Worm (Caenorhabditis elegans) whole organism, young adult: ENCODE measurements around the gene Y39B6A.42.

ENCODE experiments used
- B0336.3 ChIP-seq: fragments of 200-800 bp; sonication (Bioruptor generic); IDR thresholded peaks from 2 replicates; pipeline ENCODE4 v1.3.6; 2022; ENCODE audit warnings: missing genetic modification characterization, missing compliant biosample characterization
- C17E4.6 ChIP-seq: fragments of 200-800 bp; sonication (Bioruptor generic); IDR thresholded peaks from 2 replicates; pipeline ENCODE4 v1.3.6; 2022; ENCODE audit warnings: missing genetic modification reagents, missing genetic modification characterization, missing compliant biosample characterization
- F39B2.1 ChIP-seq: fragments of 200-800 bp; sonication (Bioruptor generic); IDR thresholded peaks from 2 replicates; pipeline ENCODE4 v1.3.6; 2022; ENCODE audit warnings: missing genetic modification reagents, missing genetic modification characterization, missing compliant biosample characterization
- F52B5.7 ChIP-seq: sonication (generic microtip); optimal IDR thresholded peaks from 2 replicates; lab custom pipeline; 2016; ENCODE audit warnings: mild to moderate bottlenecking, missing genetic modification characterization, missing compliant biosample characterization
- F57A8.1 ChIP-seq: fragments of 200-800 bp; sonication (Bioruptor generic); optimal IDR thresholded peaks from 2 replicates; lab custom pipeline; 2018; ENCODE audit warnings: mild to moderate bottlenecking, missing genetic modification characterization, moderate library complexity, missing compliant biosample characterization
- F57C9.4 ChIP-seq: sonication (generic microtip); optimal IDR thresholded peaks from 2 replicates; lab custom pipeline; 2017; ENCODE audit warnings: mild to moderate bottlenecking, missing genetic modification characterization, missing compliant biosample characterization
- K12H6.12 ChIP-seq: fragments of 200-800 bp; sonication (Bioruptor generic); optimal IDR thresholded peaks from 2 replicates; lab custom pipeline; 2018; ENCODE audit warnings: mild to moderate bottlenecking, missing genetic modification characterization, missing compliant biosample characterization
- T26A5.8 ChIP-seq: sonication (generic microtip); optimal IDR thresholded peaks from 2 replicates; lab custom pipeline; 2016; ENCODE audit warnings: missing genetic modification characterization, missing compliant biosample characterization
- Y53F4B.3 ChIP-seq: fragments of 200-800 bp; sonication (Bioruptor generic); IDR thresholded peaks from 2 replicates; pipeline ENCODE4 v1.3.6; 2022; ENCODE audit warnings: missing genetic modification reagents, missing genetic modification characterization, missing compliant biosample characterization
- Y53G8AR.9 ChIP-seq: fragments of 200-800 bp; sonication (Bioruptor generic); conservative IDR thresholded peaks from 2 replicates; pipeline ENCODE4 v1.3.6; 2022; ENCODE audit warnings: missing genetic modification reagents, missing genetic modification characterization, missing compliant biosample characterization
- Y79H2A.3 ChIP-seq: fragments of 200-800 bp; sonication (Bioruptor generic); conservative IDR thresholded peaks from 2 replicates; pipeline ENCODE4 v1.3.6; 2022; ENCODE audit warnings: missing genetic modification reagents, missing genetic modification characterization, missing compliant biosample characterization
- ZK185.1 ChIP-seq: sonication (generic microtip); optimal IDR thresholded peaks from 2 replicates; lab custom pipeline; 2016; ENCODE audit warnings: mild to moderate bottlenecking, missing genetic modification characterization, missing compliant biosample characterization; ENCODE audit not compliant: poor library complexity, severe bottlenecking
- akir-1 ChIP-seq: fragments of 200-800 bp; sonication (Bioruptor generic); optimal IDR thresholded peaks from 2 replicates; lab custom pipeline; 2018; ENCODE audit warnings: mild to moderate bottlenecking, missing genetic modification characterization, moderate library complexity, missing compliant biosample characterization
- aptf-2 ChIP-seq: fragments of 200-800 bp; sonication (Bioruptor generic); conservative IDR thresholded peaks from 2 replicates; pipeline ENCODE4 v1.3.6; 2022; ENCODE audit warnings: missing genetic modification reagents, missing genetic modification characterization, missing compliant biosample characterization
- athp-1 ChIP-seq: sonication (generic microtip); optimal IDR thresholded peaks from 2 replicates; lab custom pipeline; 2017; ENCODE audit warnings: mild to moderate bottlenecking, missing genetic modification characterization, missing compliant biosample characterization
- attf-6 ChIP-seq: fragments of 200-800 bp; sonication (Bioruptor generic); IDR thresholded peaks from 2 replicates; pipeline ENCODE4 v1.3.6; 2022; ENCODE audit warnings: missing genetic modification reagents, missing genetic modification characterization, missing compliant biosample characterization
- bed-1 ChIP-seq: fragments of 200-800 bp; sonication (Bioruptor generic); IDR thresholded peaks from 2 replicates; pipeline ENCODE4 v1.3.6; 2022; ENCODE audit warnings: missing genetic modification reagents, missing genetic modification characterization, missing compliant biosample characterization
- bed-2 ChIP-seq: fragments of 200-800 bp; sonication (Bioruptor generic); IDR thresholded peaks from 2 replicates; pipeline ENCODE4 v1.3.6; 2022; ENCODE audit warnings: missing genetic modification reagents, missing genetic modification characterization, missing compliant biosample characterization
- cebp-1 ChIP-seq, 2 experiments: fragments of 200-800 bp in 1 of 2; sonication (Bioruptor generic) in 1 of 2; sonication (generic microtip) in 1 of 2; IDR thresholded peaks in 1 of 2; optimal IDR thresholded peaks in 1 of 2; 2 replicates each; pipeline versions ENCODE4 v1.3.6 to Lab custom; 2017 to 2022; ENCODE audit warnings: missing compliant biosample characterization in 2 of 2, missing genetic modification characterization in 2 of 2, mild to moderate bottlenecking in 1 of 2, missing genetic modification reagents in 1 of 2, moderate library complexity in 1 of 2
- ceh-100 ChIP-seq: fragments of 200-800 bp; sonication (Bioruptor generic); IDR thresholded peaks from 2 replicates; pipeline ENCODE4 v1.3.6; 2022; ENCODE audit warnings: missing genetic modification reagents, missing genetic modification characterization, missing compliant biosample characterization
- ceh-58 ChIP-seq: fragments of 200-800 bp; sonication (Bioruptor generic); IDR thresholded peaks from 2 replicates; pipeline ENCODE4 v1.3.6; 2022; ENCODE audit warnings: missing genetic modification characterization, missing compliant biosample characterization
- die-1 ChIP-seq: sonication (generic microtip); optimal IDR thresholded peaks from 2 replicates; lab custom pipeline; 2016; ENCODE audit warnings: missing genotype, mild to moderate bottlenecking, missing genetic modification characterization, missing compliant biosample characterization
- ekl-4 ChIP-seq: fragments of 200-800 bp; sonication (Bioruptor generic); IDR thresholded peaks from 2 replicates; pipeline ENCODE4 v1.3.6; 2022; ENCODE audit warnings: missing genetic modification reagents, missing genetic modification characterization, missing compliant biosample characterization
- fkh-3 ChIP-seq: sonication (generic microtip); optimal IDR thresholded peaks from 2 replicates; lab custom pipeline; 2016; ENCODE audit warnings: mild to moderate bottlenecking, missing genetic modification characterization, missing compliant biosample characterization
- gei-17 ChIP-seq: fragments of 200-800 bp; sonication (Bioruptor generic); optimal IDR thresholded peaks from 2 replicates; lab custom pipeline; 2018; ENCODE audit warnings: mild to moderate bottlenecking, missing genetic modification characterization, missing compliant biosample characterization
- hlh-26 ChIP-seq: fragments of 200-800 bp; sonication (Bioruptor generic); conservative IDR thresholded peaks from 2 replicates; pipeline ENCODE4 v1.3.6; 2022; ENCODE audit warnings: missing genetic modification reagents, missing genetic modification characterization, missing compliant biosample characterization
- hmg-1.2 ChIP-seq: fragments of 200-800 bp; sonication (Bioruptor generic); IDR thresholded peaks from 2 replicates; pipeline ENCODE4 v1.3.6; 2022; ENCODE audit warnings: missing genetic modification reagents, missing genetic modification characterization, missing compliant biosample characterization
- hmg-20 ChIP-seq: fragments of 200-800 bp; sonication (Bioruptor generic); IDR thresholded peaks from 2 replicates; pipeline ENCODE4 v1.3.6; 2022; ENCODE audit warnings: missing genetic modification reagents, missing genetic modification characterization, missing compliant biosample characterization
- hrde-1 ChIP-seq: sonication (generic microtip); optimal IDR thresholded peaks from 2 replicates; lab custom pipeline; 2016; ENCODE audit warnings: missing genetic modification characterization, mild to moderate bottlenecking, missing compliant biosample characterization, moderate library complexity, missing genotype, missing genetic modification reagents, borderline replicate concordance
- lin-54 ChIP-seq: fragments of 200-800 bp; sonication (Bioruptor generic); optimal IDR thresholded peaks from 2 replicates; lab custom pipeline; 2018; ENCODE audit warnings: mild to moderate bottlenecking, missing genetic modification characterization, missing compliant biosample characterization
- nhr-120 ChIP-seq: fragments of 200-800 bp; sonication (Bioruptor generic); IDR thresholded peaks from 2 replicates; pipeline ENCODE4 v1.3.6; 2022; ENCODE audit warnings: missing genetic modification characterization, missing compliant biosample characterization
- nhr-80 ChIP-seq: sonication (generic microtip); optimal IDR thresholded peaks from 2 replicates; lab custom pipeline; 2016; ENCODE audit warnings: missing genetic modification characterization, missing compliant biosample characterization
- pbrm-1 ChIP-seq: fragments of 200-800 bp; sonication (Bioruptor generic); IDR thresholded peaks from 2 replicates; pipeline ENCODE4 v1.3.6; 2022; ENCODE audit warnings: missing genetic modification reagents, missing genetic modification characterization, missing compliant biosample characterization
- repo-1 ChIP-seq: sonication (generic microtip); optimal IDR thresholded peaks from 2 replicates; lab custom pipeline; 2017; ENCODE audit warnings: mild to moderate bottlenecking, missing genetic modification characterization, missing compliant biosample characterization
- snpc-3.4 ChIP-seq: sonication (generic microtip); optimal IDR thresholded peaks from 2 replicates; lab custom pipeline; 2017; ENCODE audit warnings: missing genetic modification characterization, mild to moderate bottlenecking, missing compliant biosample characterization, antibody characterized with exemption, moderate library complexity, missing genotype, missing genetic modification reagents
- tbx-9 ChIP-seq: sonication (generic microtip); optimal IDR thresholded peaks from 2 replicates; lab custom pipeline; 2016; ENCODE audit warnings: borderline replicate concordance, missing genetic modification characterization, inconsistent platforms, missing compliant biosample characterization
- tlf-1 ChIP-seq: fragments of 200-800 bp; sonication (Bioruptor generic); optimal IDR thresholded peaks from 2 replicates; lab custom pipeline; 2018; ENCODE audit warnings: mild to moderate bottlenecking, missing genetic modification characterization, missing compliant biosample characterization
- unc-130 ChIP-seq: sonication (generic microtip); optimal IDR thresholded peaks from 2 replicates; lab custom pipeline; 2016; ENCODE audit warnings: missing genetic modification reagents, missing genetic modification characterization, missing compliant biosample characterization
- zim-3 ChIP-seq: sonication (generic microtip); optimal IDR thresholded peaks from 2 replicates; lab custom pipeline; 2017; ENCODE audit warnings: mild to moderate bottlenecking, missing genetic modification characterization, moderate library complexity, missing compliant biosample characterization

The Y39B6A.42 gene

DNA sequence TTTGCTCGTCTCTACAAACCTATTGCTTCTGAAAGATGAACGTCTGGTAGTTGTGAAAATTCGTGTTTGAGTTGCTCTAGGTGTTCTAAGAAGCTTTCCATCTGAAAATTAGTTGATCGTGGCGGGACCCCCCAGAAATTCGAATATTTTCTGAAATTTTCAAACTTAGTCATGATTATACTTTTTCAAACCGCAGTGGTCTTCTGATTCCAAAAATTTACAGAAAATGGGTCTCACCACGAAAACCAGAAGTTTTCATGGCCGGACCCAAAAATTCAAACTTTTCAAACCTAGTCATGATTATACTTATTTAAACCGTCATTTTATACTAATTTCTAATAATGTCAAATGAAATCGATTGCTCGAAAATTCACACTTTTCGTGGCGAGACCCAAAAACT, 9.4 kb downstream of the Y39B6A.42 start, which contains the start of gene ztf-20:
ztf-20 (minus strand) TSS at position 101 of the 400 bp plus-strand sequence.
- TF ChIP-seq hlh-26 (GFP tag; lab: Robert Waterston, UW), result no peak
- no peak for TF ChIP-seq athp-1 (tag; lab: Kevin White, UChicago)
- TF ChIP-seq, all 124 proteins: peak for 0

DNA sequence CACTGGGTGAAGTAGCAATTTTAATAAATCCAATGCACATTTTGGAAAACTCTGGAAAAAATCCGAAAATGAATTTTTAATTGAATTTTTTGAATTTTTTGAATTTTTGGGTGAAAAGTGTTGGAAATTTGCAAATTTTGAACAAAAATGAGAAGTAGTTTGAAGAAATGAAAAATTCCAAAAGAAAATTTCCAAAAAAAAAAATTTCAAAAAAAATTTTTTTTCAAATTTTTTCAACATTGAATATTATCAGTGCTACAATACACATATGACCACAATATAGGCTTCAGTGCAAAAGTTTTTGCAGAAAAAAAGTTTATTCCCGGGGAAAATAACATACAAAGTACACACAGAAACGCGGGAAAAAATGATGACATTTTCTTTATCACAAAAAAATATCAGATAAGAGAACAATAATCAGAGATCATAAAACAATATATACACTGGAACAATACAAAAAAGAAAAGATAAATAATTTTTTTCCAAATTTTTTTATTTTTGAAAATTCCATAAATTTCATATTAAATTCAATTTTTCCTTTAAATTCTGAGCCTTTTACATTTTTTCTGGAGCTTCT, 12.1 kb downstream of the Y39B6A.42 start, which contains the start of gene hrg-10:
hrg-10 (minus strand) TSS at position 51 of the 577 bp plus-strand sequence.
- TF ChIP-seq nhr-80 (tag; lab: Kevin White, UChicago), result peak; percentile 39
- no peak for TF ChIP-seq hmg-20 (GFP tag; lab: Robert Waterston, UW)
- TF ChIP-seq, all 124 proteins: peak for 1

DNA sequence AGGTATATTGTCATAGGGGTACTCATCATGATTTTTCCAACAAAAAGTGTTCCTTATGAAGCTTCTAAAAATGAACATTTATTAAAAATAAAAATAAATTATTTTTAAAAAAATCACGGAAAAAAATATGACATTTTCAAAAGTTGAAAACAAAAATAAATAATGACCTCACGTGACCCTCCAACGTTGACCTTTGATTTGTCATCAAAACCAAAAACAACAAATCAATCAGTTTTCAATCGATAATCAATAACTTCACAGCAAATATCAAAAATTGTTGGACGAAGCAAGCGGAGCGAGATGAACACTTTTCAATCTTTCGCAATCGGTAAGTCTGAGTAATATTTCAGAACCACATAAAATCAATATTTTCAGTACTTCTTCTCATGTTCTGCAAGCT, 29.1 kb downstream of the Y39B6A.42 start, which contains the start of gene Y80D3A.8:
Y80D3A.8 (plus strand) TSS at position 301 of the 400 bp plus-strand sequence.
- no peak for TF ChIP-seq attf-6 (GFP tag; lab: Robert Waterston, UW)
- no peak for TF ChIP-seq cebp-1 (GFP tag; IDR thresholded peaks at IDR 0.05; lab: Robert Waterston, UW)
- TF ChIP-seq cebp-1 (tag; optimal IDR thresholded peaks at IDR 0.05; lab: Kevin White, UChicago), result no peak
- TF ChIP-seq F57C9.4 (tag; lab: Kevin White, UChicago), result no peak
- TF ChIP-seq fkh-3 (tag; lab: Kevin White, UChicago), result no peak

DNA sequence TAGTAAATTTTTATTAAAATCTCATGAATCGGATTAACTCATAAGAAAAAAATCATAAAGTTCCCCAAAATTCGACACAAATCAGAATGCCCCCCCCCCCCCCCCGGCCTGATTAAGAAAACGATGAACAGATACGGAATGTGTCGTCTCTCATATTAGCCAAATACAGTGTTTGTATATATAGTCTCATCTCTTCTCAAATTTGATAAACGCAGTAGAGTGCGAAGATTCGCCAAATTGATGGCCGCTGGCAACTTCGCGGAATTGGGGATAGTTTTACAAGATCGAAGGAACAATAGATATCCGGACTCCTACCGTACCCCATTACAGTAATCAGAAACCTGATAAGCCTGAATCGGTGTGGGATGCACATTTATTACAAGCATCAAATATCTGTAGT, 31.9 kb downstream of the Y39B6A.42 start:
- no peak for TF ChIP-seq T26A5.8 (tag; lab: Kevin White, UChicago)
- TF ChIP-seq F52B5.7 (tag; lab: Kevin White, UChicago), result no peak
- TF ChIP-seq tlf-1 (GFP tag; lab: Kevin White, UChicago), result no peak
- TF ChIP-seq gei-17, result no peak
- TF ChIP-seq bed-2, result no peak
- no peak for TF ChIP-seq ekl-4 (GFP tag; lab: Robert Waterston, UW)
- TF ChIP-seq unc-130, result no peak
- no peak for TF ChIP-seq B0336.3 (GFP tag; lab: Robert Waterston, UW)
- TF ChIP-seq hrde-1 (tag; lab: Kevin White, UChicago), result no peak
- no peak for TF ChIP-seq F57A8.1 (GFP tag; lab: Kevin White, UChicago)
- TF ChIP-seq tbx-9, result no peak
- no peak for TF ChIP-seq die-1 (tag; lab: Kevin White, UChicago)
- TF ChIP-seq ceh-100 (GFP tag; lab: Robert Waterston, UW), result no peak
- no peak for TF ChIP-seq hmg-1.2 (GFP tag; lab: Robert Waterston, UW)

DNA sequence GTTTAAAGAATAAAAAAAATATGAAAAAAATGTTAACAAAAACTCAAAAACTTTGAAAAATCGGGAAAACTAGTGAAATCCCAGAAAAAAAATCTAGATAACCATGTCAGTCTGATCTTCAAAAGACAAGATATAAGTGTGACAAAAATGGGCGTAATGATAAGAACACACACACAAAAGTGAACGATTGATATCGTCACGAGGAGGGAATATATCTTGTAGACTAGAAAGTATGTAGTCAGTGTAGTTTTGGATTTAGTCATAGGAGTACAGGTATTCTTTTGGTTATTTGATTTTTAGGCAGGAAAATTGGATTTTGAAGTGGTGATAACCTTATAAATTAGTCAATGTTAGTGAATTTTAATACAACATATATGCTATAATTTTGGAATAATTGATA, 34.9 kb downstream of the Y39B6A.42 start:
- TF ChIP-seq cebp-1 (GFP tag; IDR thresholded peaks at IDR 0.05; lab: Robert Waterston, UW), result no peak
- no peak for TF ChIP-seq cebp-1 (tag; optimal IDR thresholded peaks at IDR 0.05; lab: Kevin White, UChicago)
- no peak for TF ChIP-seq C17E4.6 (GFP tag; lab: Robert Waterston, UW)
- no peak for TF ChIP-seq zim-3 (tag; lab: Kevin White, UChicago)
- no peak for TF ChIP-seq F39B2.1

DNA sequence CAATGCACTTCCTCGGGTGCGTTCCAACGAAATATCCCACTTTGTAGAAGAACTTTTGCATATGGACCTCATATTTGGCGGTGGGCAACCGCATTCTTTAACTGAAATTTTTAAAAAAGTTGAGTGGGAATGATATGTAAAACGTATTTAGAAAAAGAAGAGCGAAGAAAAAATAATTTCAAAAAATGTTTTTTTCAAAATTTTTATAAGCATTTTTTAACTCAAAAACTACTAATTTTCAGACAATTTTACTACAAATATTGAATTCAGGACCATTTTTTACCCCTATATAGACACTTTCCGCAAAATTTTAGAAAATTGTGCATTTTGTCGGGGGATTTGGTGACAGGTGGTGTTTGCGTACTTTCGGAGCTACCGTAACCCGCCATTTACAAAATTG, 38.2 kb downstream of the Y39B6A.42 start, which contains the start of gene ptr-22:
ptr-22 (minus strand) TSS at position 101 of the 400 bp plus-strand sequence.
- TF ChIP-seq hlh-26 (GFP tag; lab: Robert Waterston, UW) (no peak), Y79H2A.3 (GFP tag; lab: Robert Waterston, UW) (no peak), snpc-3.4 (tag; lab: Kevin White, UChicago) (no peak), F57C9.4 (tag; lab: Kevin White, UChicago) (no peak), ZK185.1 (no peak), ceh-58 (GFP tag; lab: Robert Waterston, UW) (no peak), repo-1 (tag; lab: Kevin White, UChicago) (no peak), lin-54 (no peak), pbrm-1 (no peak), nhr-120 (GFP tag; lab: Robert Waterston, UW) (no peak), Y53G8AR.9 (no peak), akir-1 (no peak), cebp-1 (GFP tag; IDR thresholded peaks at IDR 0.05; lab: Robert Waterston, UW) (no peak), cebp-1 (tag; optimal IDR thresholded peaks at IDR 0.05; lab: Kevin White, UChicago) (no peak), bed-1 (GFP tag; lab: Robert Waterston, UW) (no peak), Y53F4B.3 (no peak), aptf-2 (no peak), K12H6.12 (tag; lab: Kevin White, UChicago) (no peak)
